Fruit fly (Drosophila melanogaster) whole organism, wandering third instar larva: Measurements from ENCODE around the gene CG34149.

ENCODE experiments used
- Dfd ChIP-seq: fragments of >200 bp; optimal IDR thresholded peaks from 2 replicates; lab custom pipeline; 2017; ENCODE audit warnings: missing biosample characterization, missing genetic modification characterization
- Hr78 ChIP-seq: fragments of >200 bp; optimal IDR thresholded peaks from 2 replicates; lab custom pipeline; 2017; ENCODE audit warnings: missing biosample characterization, missing genetic modification characterization
- Jra ChIP-seq: sonication (Bioruptor generic); optimal IDR thresholded peaks from 2 replicates; lab custom pipeline; 2016; ENCODE audit warnings: missing biosample characterization, missing genetic modification characterization
- Mio ChIP-seq: sonication (Bioruptor generic); optimal IDR thresholded peaks from 2 replicates; lab custom pipeline; 2016; ENCODE audit warnings: missing biosample characterization, missing genetic modification characterization
- br ChIP-seq: fragments of 200-800 bp; sonication (Bioruptor generic); optimal IDR thresholded peaks from 2 replicates; lab custom pipeline; 2016; ENCODE audit warnings: missing biosample characterization, missing genetic modification characterization
- h ChIP-seq: fragments of 200-800 bp; sonication (Bioruptor generic); optimal IDR thresholded peaks from 3 replicates; lab custom pipeline; 2016; ENCODE audit warnings: missing biosample characterization, mild to moderate bottlenecking, missing genetic modification characterization
- pan ChIP-seq: fragments of >200 bp; optimal IDR thresholded peaks from 2 replicates; lab custom pipeline; 2017

Gene CG34149

dm6 chr3R:22424602-22425190, 44.8 kb downstream of the CG34149 start, which contains the start of gene pinta:
pinta (minus strand) TSS chr3R:22424929.
- TF ChIP-seq Mio (GFP tag; lab: Kevin White, UChicago), result no peak
- no peak for TF ChIP-seq h (GFP tag; lab: Kevin White, UChicago)
- no peak for TF ChIP-seq Hr78 (GFP tag; lab: Kevin White, UChicago)
- no peak for TF ChIP-seq Dfd (GFP tag; lab: Kevin White, UChicago)
- no peak for TF ChIP-seq Jra (GFP tag; lab: Kevin White, UChicago)
- no peak for TF ChIP-seq br (GFP tag; lab: Kevin White, UChicago)
- TF ChIP-seq pan (lab: Kevin White, UChicago), result no peak
